Worm (Caenorhabditis elegans) whole organism, L3 larva: ENCODE results near the gene Y102E9.3.

ENCODE experiments used
- ZK546.5 ChIP-seq: sonication (generic microtip); optimal IDR thresholded peaks from 2 replicates; lab custom pipeline; 2017; ENCODE audit warnings: missing biosample characterization, missing genetic modification characterization
- aly-2 ChIP-seq: fragments of 150-350 bp; optimal IDR thresholded peaks from 2 replicates; lab custom pipeline; 2014; ENCODE audit warnings: missing biosample characterization, missing genetic modification characterization
- ama-1 ChIP-seq: fragments of 150-350 bp; optimal IDR thresholded peaks from 2 replicates; lab custom pipeline; 2018
- ceh-16 ChIP-seq: sonication (generic microtip); optimal IDR thresholded peaks from 2 replicates; lab custom pipeline; 2017; ENCODE audit warnings: missing biosample characterization, missing genetic modification characterization
- ceh-28 ChIP-seq: fragments of 150-350 bp; optimal IDR thresholded peaks from 2 replicates; lab custom pipeline; 2014; ENCODE audit warnings: missing biosample characterization, missing genetic modification reagents, missing genetic modification characterization
- ceh-82 ChIP-seq: fragments of 150-350 bp; optimal IDR thresholded peaks from 2 replicates; lab custom pipeline; 2014; ENCODE audit warnings: missing biosample characterization, missing genetic modification characterization
- daf-12 ChIP-seq: fragments of 150-350 bp; optimal IDR thresholded peaks from 2 replicates; lab custom pipeline; 2014; ENCODE audit warnings: missing biosample characterization, missing genetic modification reagents, missing genetic modification characterization
- egl-27 ChIP-seq: sonication (generic microtip); optimal IDR thresholded peaks from 4 replicates; lab custom pipeline; 2017; ENCODE audit warnings: missing biosample characterization, missing genetic modification reagents, missing genetic modification characterization
- egl-5 ChIP-seq: fragments of 150-350 bp; optimal IDR thresholded peaks from 2 replicates; lab custom pipeline; 2017; ENCODE audit warnings: missing biosample characterization, missing genetic modification reagents, missing genetic modification characterization, inconsistent platforms
- eor-1 ChIP-seq, 2 experiments: fragments of 150-350 bp; optimal IDR thresholded peaks; 2 replicates each; lab custom pipeline; 2014 to 2018; ENCODE audit warnings: missing biosample characterization in 2 of 2, missing genetic modification characterization in 2 of 2
- fkh-10 ChIP-seq: sonication (generic microtip); optimal IDR thresholded peaks from 2 replicates; lab custom pipeline; 2017; ENCODE audit warnings: missing biosample characterization, missing genetic modification reagents, missing genetic modification characterization
- fkh-2 ChIP-seq: fragments of 150-350 bp; optimal IDR thresholded peaks from 2 replicates; lab custom pipeline; 2014; ENCODE audit warnings: missing biosample characterization, missing genetic modification reagents, missing genetic modification characterization
- fos-1 ChIP-seq: fragments of 150-350 bp; optimal IDR thresholded peaks from 2 replicates; lab custom pipeline; 2014; ENCODE audit warnings: missing biosample characterization, missing genetic modification characterization
- jun-1 ChIP-seq: fragments of 150-350 bp; optimal IDR thresholded peaks from 2 replicates; lab custom pipeline; 2014; ENCODE audit warnings: missing biosample characterization, missing genetic modification reagents, missing genetic modification characterization
- lin-15B ChIP-seq: fragments of 150-350 bp; optimal IDR thresholded peaks from 2 replicates; lab custom pipeline; 2014; ENCODE audit warnings: missing biosample characterization, missing genetic modification characterization
- lin-39 ChIP-seq: fragments of 150-350 bp; optimal IDR thresholded peaks from 2 replicates; lab custom pipeline; 2018; ENCODE audit warnings: missing biosample characterization, missing genetic modification reagents, missing genetic modification characterization
- lsy-12 ChIP-seq: sonication (generic microtip); optimal IDR thresholded peaks from 2 replicates; lab custom pipeline; 2016; ENCODE audit warnings: mild to moderate bottlenecking, missing genetic modification characterization, missing compliant biosample characterization
- mdl-1 ChIP-seq: fragments of 150-350 bp; optimal IDR thresholded peaks from 2 replicates; lab custom pipeline; 2014; ENCODE audit warnings: missing biosample characterization, missing genetic modification characterization
- nfya-1 ChIP-seq: sonication (generic microtip); optimal IDR thresholded peaks from 2 replicates; lab custom pipeline; 2017; ENCODE audit warnings: missing genetic modification characterization, mild to moderate bottlenecking, missing compliant biosample characterization, antibody characterized with exemption, moderate library complexity; ENCODE audit not compliant: insufficient read depth
- nhr-11 ChIP-seq: fragments of 150-350 bp; optimal IDR thresholded peaks from 2 replicates; lab custom pipeline; 2014; ENCODE audit warnings: missing biosample characterization, missing genetic modification characterization
- nhr-12 ChIP-seq: fragments of 150-350 bp; optimal IDR thresholded peaks from 2 replicates; lab custom pipeline; 2014; ENCODE audit warnings: missing biosample characterization, missing genetic modification characterization
- nhr-23 ChIP-seq: fragments of 150-350 bp; optimal IDR thresholded peaks from 2 replicates; lab custom pipeline; 2014; ENCODE audit warnings: missing biosample characterization, missing genetic modification reagents, missing genetic modification characterization
- nhr-237 ChIP-seq: fragments of 150-350 bp; optimal IDR thresholded peaks from 2 replicates; lab custom pipeline; 2014; ENCODE audit warnings: missing biosample characterization, missing genetic modification characterization
- nhr-25 ChIP-seq: sonication (generic microtip); optimal IDR thresholded peaks from 2 replicates; lab custom pipeline; 2017; ENCODE audit warnings: missing biosample characterization, missing genetic modification characterization
- nhr-67 ChIP-seq: fragments of 150-350 bp; optimal IDR thresholded peaks from 2 replicates; lab custom pipeline; 2014; ENCODE audit warnings: missing biosample characterization, missing genetic modification characterization
- nhr-76 ChIP-seq: fragments of 150-350 bp; sonication (generic microtip); optimal IDR thresholded peaks from 5 replicates; lab custom pipeline; 2014; ENCODE audit warnings: missing biosample characterization, missing genetic modification characterization
- nhr-77 ChIP-seq: fragments of 150-350 bp; optimal IDR thresholded peaks from 2 replicates; lab custom pipeline; 2014; ENCODE audit warnings: missing biosample characterization, missing genetic modification characterization
- pqm-1 ChIP-seq: fragments of 150-350 bp; optimal IDR thresholded peaks from 2 replicates; lab custom pipeline; 2017; ENCODE audit warnings: missing biosample characterization, missing genetic modification characterization, inconsistent platforms
- sea-2 ChIP-seq: fragments of 150-350 bp; sonication (generic microtip); optimal IDR thresholded peaks from 4 replicates; lab custom pipeline; 2014; ENCODE audit warnings: missing biosample characterization, missing genetic modification reagents, missing genetic modification characterization
- skn-1 ChIP-seq: fragments of 150-350 bp; optimal IDR thresholded peaks from 2 replicates; lab custom pipeline; 2014; ENCODE audit warnings: missing biosample characterization, missing genetic modification characterization
- snpc-4 ChIP-seq: fragments of 150-350 bp; optimal IDR thresholded peaks from 2 replicates; lab custom pipeline; 2014; ENCODE audit warnings: missing biosample characterization, missing genetic modification characterization
- unc-39 ChIP-seq: sonication (generic microtip); optimal IDR thresholded peaks from 4 replicates; lab custom pipeline; 2017; ENCODE audit warnings: missing biosample characterization, missing genetic modification characterization
- unc-62 ChIP-seq: fragments of 150-350 bp; sonication (generic microtip); optimal IDR thresholded peaks from 4 replicates; lab custom pipeline; 2014; ENCODE audit warnings: missing biosample characterization, missing genetic modification reagents, missing genetic modification characterization
- zag-1 ChIP-seq: fragments of 150-350 bp; optimal IDR thresholded peaks from 2 replicates; lab custom pipeline; 2014; ENCODE audit warnings: missing biosample characterization, missing genetic modification characterization
- ztf-11 ChIP-seq: fragments of 150-350 bp; optimal IDR thresholded peaks from 2 replicates; lab custom pipeline; 2014; ENCODE audit warnings: missing biosample characterization, missing genetic modification characterization
- ztf-4 ChIP-seq: fragments of 150-350 bp; optimal IDR thresholded peaks from 2 replicates; lab custom pipeline; 2014; ENCODE audit warnings: missing biosample characterization, missing genetic modification characterization

Y102E9.3 gene

ce11 chrIII:6734420-6734819 is at the start of gene Y102E9.3:
Gene Y102E9.3, minus strand, starts transcription at chrIII:6734520.
- no peak for TF ChIP-seq zag-1
- no peak for TF ChIP-seq egl-5 (tag; lab: Kevin White, UChicago)
- TF ChIP-seq unc-39 (tag; lab: Kevin White, UChicago): no peak
- no peak for TF ChIP-seq lin-39 (tag; lab: Kevin White, UChicago)

DNA sequence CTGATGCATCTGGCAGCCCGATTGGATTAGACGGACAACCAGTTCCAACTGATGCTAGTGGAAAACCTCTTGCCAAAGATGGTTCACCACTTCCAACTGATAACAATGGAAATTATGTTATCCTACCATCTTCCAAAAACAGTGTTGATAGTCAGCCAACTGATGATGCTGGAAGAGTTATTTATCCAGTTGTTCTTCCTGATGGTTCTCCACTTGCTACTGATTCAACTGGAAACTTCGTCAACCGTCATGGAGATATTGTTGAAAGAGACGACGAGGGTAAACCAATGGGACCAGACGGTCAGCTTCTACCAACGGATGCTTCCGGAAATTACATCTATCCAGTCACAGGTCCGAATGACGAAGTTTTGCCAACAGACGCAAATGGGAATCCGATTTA is 22.4 kb upstream of the Y102E9.3 start:
- no peak for TF ChIP-seq nhr-67 (tag; lab: Kevin White, UChicago)
- no peak for TF ChIP-seq mdl-1
- TF ChIP-seq eor-1 (tag; optimal IDR thresholded peaks at IDR 0.05; lab: Kevin White, UChicago): no peak
- no peak for TF ChIP-seq nhr-12 (tag; lab: Kevin White, UChicago)
- no peak for TF ChIP-seq fkh-10 (GFP tag; lab: Kevin White, UChicago)

DNA sequence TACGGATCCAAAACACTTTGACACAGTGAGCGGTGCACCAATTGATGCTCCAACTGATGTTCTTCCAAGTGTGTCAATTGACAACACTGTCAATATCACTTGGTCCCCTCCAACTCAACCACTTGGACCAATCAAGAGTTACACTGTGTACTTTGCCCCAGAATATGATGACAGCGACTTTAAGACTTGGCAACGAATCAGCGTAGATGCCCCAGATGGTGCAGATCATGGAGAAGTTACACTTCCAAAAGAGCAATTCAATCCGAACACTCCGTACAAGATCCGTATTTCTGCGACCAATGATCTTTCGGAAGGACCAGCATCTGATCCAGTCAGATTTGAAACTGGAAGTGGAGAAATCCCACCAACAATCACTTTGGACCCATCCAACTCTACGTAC is 18.3 kb upstream of the Y102E9.3 start:
- TF ChIP-seq ztf-4 (tag; lab: Kevin White, UChicago) (no peak), fos-1 (tag; lab: Kevin White, UChicago) (no peak), zag-1 (no peak), daf-12 (tag; lab: Kevin White, UChicago) (no peak), ama-1 (lab: Kevin White, UChicago) (no peak), fkh-2 (tag; lab: Kevin White, UChicago) (no peak), skn-1 (no peak), egl-5 (tag; lab: Kevin White, UChicago) (no peak), eor-1 (tag; optimal IDR thresholded peaks at IDR 0.05; lab: Kevin White, UChicago) (no peak), lsy-12 (tag; lab: Kevin White, UChicago) (no peak), snpc-4 (no peak), nhr-25 (tag; lab: Kevin White, UChicago) (no peak), ceh-82 (tag; lab: Kevin White, UChicago) (no peak), jun-1 (tag; lab: Kevin White, UChicago) (no peak), unc-39 (tag; lab: Kevin White, UChicago) (no peak)

ce11 chrIII:6746668-6747067 is 12.3 kb upstream of the Y102E9.3 start:
- TF ChIP-seq sea-2 (GFP tag; lab: Kevin White, UChicago) (no peak), unc-62 (GFP tag; lab: Kevin White, UChicago) (no peak), skn-1 (no peak), nhr-12 (tag; lab: Kevin White, UChicago) (no peak), zag-1 (no peak), egl-5 (tag; lab: Kevin White, UChicago) (no peak), ztf-11 (no peak)

ce11 chrIII:6746008-6746407 is 11.7 kb upstream of the Y102E9.3 start, which contains the start of gene dig-1:
Gene dig-1, plus strand, starts transcription at chrIII:6746308.
- TF ChIP-seq ztf-4 (tag; lab: Kevin White, UChicago) (no peak), ceh-28 (tag; lab: Kevin White, UChicago) (no peak), lin-15B (tag; lab: Kevin White, UChicago) (no peak), nhr-76 (no peak), lsy-12 (tag; lab: Kevin White, UChicago) (no peak), egl-27 (no peak), nhr-11 (tag; lab: Kevin White, UChicago) (no peak), ceh-82 (tag; lab: Kevin White, UChicago) (no peak), pqm-1 (tag; lab: Kevin White, UChicago) (no peak), egl-5 (tag; lab: Kevin White, UChicago) (no peak), mdl-1 (no peak), nhr-237 (tag; lab: Kevin White, UChicago) (no peak), lin-39 (tag; lab: Kevin White, UChicago) (no peak), nhr-12 (tag; lab: Kevin White, UChicago) (no peak), aly-2 (tag; lab: Kevin White, UChicago) (no peak), fkh-10 (GFP tag; lab: Kevin White, UChicago) (no peak)

- TF ChIP-seq ztf-11: no peak
- TF ChIP-seq nhr-25 (tag; lab: Kevin White, UChicago): no peak
- TF ChIP-seq ama-1 (lab: Kevin White, UChicago): no peak
- no peak for TF ChIP-seq nhr-67 (tag; lab: Kevin White, UChicago)
- TF ChIP-seq ztf-4 (tag; lab: Kevin White, UChicago): no peak
- TF ChIP-seq fkh-10 (GFP tag; lab: Kevin White, UChicago): no peak
- no peak for TF ChIP-seq nfya-1 (tag; lab: Kevin White, UChicago)
- TF ChIP-seq egl-27: no peak
- no peak for TF ChIP-seq fkh-2 (tag; lab: Kevin White, UChicago)
- no peak for TF ChIP-seq ceh-16 (tag; lab: Kevin White, UChicago)
- no peak for TF ChIP-seq ceh-28 (tag; lab: Kevin White, UChicago)
- TF ChIP-seq nhr-237 (tag; lab: Kevin White, UChicago): no peak
- no peak for TF ChIP-seq nhr-76
- TF ChIP-seq ZK546.5 (tag; lab: Kevin White, UChicago): no peak
- no peak for TF ChIP-seq nhr-23
- no peak for TF ChIP-seq lsy-12 (tag; lab: Kevin White, UChicago)
- no peak for TF ChIP-seq skn-1
- no peak for TF ChIP-seq aly-2 (tag; lab: Kevin White, UChicago)
- TF ChIP-seq nhr-77: no peak
These were observed 8.3 kb upstream of the Y102E9.3 start for ce11 chrIII:6742597-6742996.
